Worm (Caenorhabditis elegans) whole organism, young adult: ENCODE data around the gene aqp-10.

Experiments used
- B0035.1 ChIP-seq: sonication (generic microtip); optimal IDR thresholded peaks from 2 replicates; lab custom pipeline; 2016; ENCODE audit warnings: missing genetic modification characterization, mild to moderate bottlenecking, missing compliant biosample characterization, missing genotype, missing genetic modification reagents
- B0336.3 ChIP-seq: fragments of 200-800 bp; sonication (Bioruptor generic); IDR thresholded peaks from 2 replicates; pipeline ENCODE4 v1.3.6; 2022; ENCODE audit warnings: missing genetic modification characterization, missing compliant biosample characterization
- C06A6.2 ChIP-seq: fragments of 200-800 bp; sonication (Bioruptor generic); conservative IDR thresholded peaks from 2 replicates; pipeline ENCODE4 v1.3.6; 2022; ENCODE audit warnings: missing genetic modification characterization, missing compliant biosample characterization
- F10E7.11 ChIP-seq: sonication (generic microtip); optimal IDR thresholded peaks from 2 replicates; lab custom pipeline; 2017; ENCODE audit warnings: mild to moderate bottlenecking, missing genetic modification characterization, moderate library complexity, missing compliant biosample characterization
- F22D6.2 ChIP-seq: sonication (generic microtip); optimal IDR thresholded peaks from 2 replicates; lab custom pipeline; 2016; ENCODE audit warnings: mild to moderate bottlenecking, missing genetic modification characterization, missing compliant biosample characterization
- F33H1.4 ChIP-seq: fragments of 200-800 bp; sonication (Bioruptor generic); IDR thresholded peaks from 2 replicates; pipeline ENCODE4 v1.3.6; 2022; ENCODE audit warnings: missing genetic modification reagents, missing genetic modification characterization, missing compliant biosample characterization
- F55B11.4 ChIP-seq: sonication (generic microtip); optimal IDR thresholded peaks from 2 replicates; lab custom pipeline; 2016; ENCODE audit warnings: missing compliant biosample characterization, missing genetic modification characterization, borderline replicate concordance; ENCODE audit not compliant: insufficient read depth
- T07F8.4 ChIP-seq: sonication (generic microtip); optimal IDR thresholded peaks from 2 replicates; lab custom pipeline; 2016; ENCODE audit warnings: mild to moderate bottlenecking, missing genetic modification characterization, moderate library complexity, missing compliant biosample characterization
- Y95B8A.8 ChIP-seq: fragments of 200-800 bp; sonication (Bioruptor generic); IDR thresholded peaks from 2 replicates; pipeline ENCODE4 v1.3.6; 2022; ENCODE audit warnings: missing genetic modification reagents, missing genetic modification characterization, missing compliant biosample characterization
- aptf-3 ChIP-seq: fragments of 200-800 bp; sonication (Bioruptor generic); IDR thresholded peaks from 2 replicates; pipeline ENCODE4 v1.3.6; 2022; ENCODE audit warnings: missing genetic modification characterization, missing compliant biosample characterization
- atf-7 ChIP-seq: sonication (generic microtip); optimal IDR thresholded peaks from 2 replicates; lab custom pipeline; 2017; ENCODE audit warnings: mild to moderate bottlenecking, missing genetic modification characterization, missing compliant biosample characterization
- attf-5 ChIP-seq: fragments of 200-800 bp; sonication (Bioruptor generic); optimal IDR thresholded peaks from 2 replicates; lab custom pipeline; 2018; ENCODE audit warnings: mild to moderate bottlenecking, missing genetic modification characterization, missing compliant biosample characterization
- chd-7 ChIP-seq: sonication (generic microtip); optimal IDR thresholded peaks from 2 replicates; lab custom pipeline; 2016; ENCODE audit warnings: mild to moderate bottlenecking, missing genetic modification characterization, moderate library complexity, missing compliant biosample characterization
- dpl-1 ChIP-seq: fragments of 150-350 bp; optimal IDR thresholded peaks from 2 replicates; lab custom pipeline; 2014; ENCODE audit warnings: missing biosample characterization, missing genetic modification reagents, missing genetic modification characterization
- ets-4 ChIP-seq: fragments of 200-800 bp; sonication (Bioruptor generic); optimal IDR thresholded peaks from 2 replicates; lab custom pipeline; 2018; ENCODE audit warnings: mild to moderate bottlenecking, missing genetic modification characterization, missing compliant biosample characterization
- fkh-3 ChIP-seq: sonication (generic microtip); optimal IDR thresholded peaks from 2 replicates; lab custom pipeline; 2016; ENCODE audit warnings: mild to moderate bottlenecking, missing genetic modification characterization, missing compliant biosample characterization
- him-1 ChIP-seq: sonication (generic microtip); optimal IDR thresholded peaks from 2 replicates; lab custom pipeline; 2016; ENCODE audit warnings: missing genotype, missing genetic modification reagents, missing genetic modification characterization, missing compliant biosample characterization
- hmg-1.2 ChIP-seq: fragments of 200-800 bp; sonication (Bioruptor generic); IDR thresholded peaks from 2 replicates; pipeline ENCODE4 v1.3.6; 2022; ENCODE audit warnings: missing genetic modification reagents, missing genetic modification characterization, missing compliant biosample characterization
- hmg-20 ChIP-seq: fragments of 200-800 bp; sonication (Bioruptor generic); IDR thresholded peaks from 2 replicates; pipeline ENCODE4 v1.3.6; 2022; ENCODE audit warnings: missing genetic modification reagents, missing genetic modification characterization, missing compliant biosample characterization
- hsf-1 ChIP-seq: fragments of 200-800 bp; sonication (Bioruptor generic); IDR thresholded peaks from 2 replicates; pipeline ENCODE4 v1.3.6; 2022; ENCODE audit warnings: missing genetic modification reagents, missing genetic modification characterization, missing compliant biosample characterization
- lag-1 ChIP-seq: fragments of 200-800 bp; sonication (Bioruptor generic); IDR thresholded peaks from 2 replicates; pipeline ENCODE4 v1.3.6; 2022; ENCODE audit warnings: missing genetic modification reagents, missing genetic modification characterization, missing compliant biosample characterization
- let-526 ChIP-seq: fragments of 200-800 bp; sonication (Bioruptor generic); IDR thresholded peaks from 2 replicates; pipeline ENCODE4 v1.3.6; 2022; ENCODE audit warnings: missing genetic modification reagents, missing genetic modification characterization, missing compliant biosample characterization
- let-607 ChIP-seq, 2 experiments: fragments of 200-800 bp in 1 of 2; sonication (Bioruptor generic) in 1 of 2; sonication (generic microtip) in 1 of 2; optimal IDR thresholded peaks; 2 replicates each; lab custom pipeline; 2016 to 2018; ENCODE audit warnings: mild to moderate bottlenecking in 2 of 2, missing compliant biosample characterization in 2 of 2, missing genetic modification characterization in 2 of 2, moderate library complexity in 2 of 2, missing genotype in 1 of 2
- lin-54 ChIP-seq: fragments of 200-800 bp; sonication (Bioruptor generic); optimal IDR thresholded peaks from 2 replicates; lab custom pipeline; 2018; ENCODE audit warnings: mild to moderate bottlenecking, missing genetic modification characterization, missing compliant biosample characterization
- lir-1 ChIP-seq: fragments of 200-800 bp; sonication (Bioruptor generic); conservative IDR thresholded peaks from 2 replicates; pipeline ENCODE4 v1.3.6; 2022; ENCODE audit warnings: missing genetic modification reagents, missing genetic modification characterization, missing compliant biosample characterization
- mxl-1 ChIP-seq: sonication (generic microtip); optimal IDR thresholded peaks from 2 replicates; lab custom pipeline; 2016; ENCODE audit warnings: missing genetic modification characterization, missing compliant biosample characterization
- nfya-1 ChIP-seq: sonication (generic microtip); optimal IDR thresholded peaks from 2 replicates; lab custom pipeline; 2017; ENCODE audit warnings: antibody characterized with exemption, missing compliant biosample characterization, missing genetic modification characterization, borderline replicate concordance; ENCODE audit not compliant: insufficient read depth
- nhr-27 ChIP-seq: fragments of 200-800 bp; sonication (Bioruptor generic); optimal IDR thresholded peaks from 2 replicates; lab custom pipeline; 2018; ENCODE audit warnings: mild to moderate bottlenecking, missing genetic modification characterization, moderate library complexity, missing compliant biosample characterization
- nhr-80 ChIP-seq: sonication (generic microtip); optimal IDR thresholded peaks from 2 replicates; lab custom pipeline; 2016; ENCODE audit warnings: missing genetic modification characterization, missing compliant biosample characterization
- pbrm-1 ChIP-seq: fragments of 200-800 bp; sonication (Bioruptor generic); IDR thresholded peaks from 2 replicates; pipeline ENCODE4 v1.3.6; 2022; ENCODE audit warnings: missing genetic modification reagents, missing genetic modification characterization, missing compliant biosample characterization
- sea-2 ChIP-seq: fragments of 200-800 bp; sonication (Bioruptor generic); IDR thresholded peaks from 2 replicates; pipeline ENCODE4 v1.3.6; 2022; ENCODE audit warnings: missing genetic modification characterization, missing compliant biosample characterization
- snpc-1.1 ChIP-seq: sonication (generic microtip); optimal IDR thresholded peaks from 2 replicates; lab custom pipeline; 2017; ENCODE audit warnings: missing genetic modification characterization, mild to moderate bottlenecking, missing compliant biosample characterization, antibody characterized with exemption, moderate library complexity, missing genotype, missing genetic modification reagents; ENCODE audit not compliant: insufficient read depth
- snpc-3.4 ChIP-seq: sonication (generic microtip); optimal IDR thresholded peaks from 2 replicates; lab custom pipeline; 2017; ENCODE audit warnings: missing genetic modification characterization, mild to moderate bottlenecking, missing compliant biosample characterization, antibody characterized with exemption, moderate library complexity, missing genotype, missing genetic modification reagents
- sptf-2 ChIP-seq: fragments of 200-800 bp; sonication (Bioruptor generic); optimal IDR thresholded peaks from 2 replicates; lab custom pipeline; 2018; ENCODE audit warnings: mild to moderate bottlenecking, missing genetic modification characterization, missing compliant biosample characterization
- tlf-1 ChIP-seq: fragments of 200-800 bp; sonication (Bioruptor generic); optimal IDR thresholded peaks from 2 replicates; lab custom pipeline; 2018; ENCODE audit warnings: mild to moderate bottlenecking, missing genetic modification characterization, missing compliant biosample characterization
- ztf-25 ChIP-seq: fragments of 200-800 bp; sonication (Bioruptor generic); IDR thresholded peaks from 2 replicates; pipeline ENCODE4 v1.3.6; 2022; ENCODE audit warnings: missing genetic modification reagents, missing genetic modification characterization, missing compliant biosample characterization
- ztf-6 ChIP-seq: fragments of 200-800 bp; sonication (Bioruptor generic); IDR thresholded peaks from 2 replicates; pipeline ENCODE4 v1.3.6; 2022; ENCODE audit warnings: missing genetic modification reagents, missing genetic modification characterization, missing compliant biosample characterization

aqp-10 gene

ce11 chrII:9738820-9739219, 30.8 kb downstream of the aqp-10 start (continued):
- TF ChIP-seq dpl-1 (GFP tag; lab: Kevin White, UChicago) (no peak), hmg-1.2 (GFP tag; lab: Robert Waterston, UW) (peak; percentile 35; the same call in 1 of the 2 replicates), ztf-25 (GFP tag; lab: Robert Waterston, UW) (peak; percentile 43; the same call in 1 of the 2 replicates), sptf-2 (GFP tag; lab: Kevin White, UChicago) (no peak), hmg-20 (GFP tag; lab: Robert Waterston, UW) (no peak), lag-1 (GFP tag; lab: Robert Waterston, UW) (no peak), atf-7 (tag; lab: Kevin White, UChicago) (peak; percentile 23), pbrm-1 (GFP tag; lab: Robert Waterston, UW) (peak; percentile 30; the same call in 1 of the 2 replicates), chd-7 (peak; percentile 67), hsf-1 (GFP tag; lab: Robert Waterston, UW) (no peak), tlf-1 (GFP tag; lab: Kevin White, UChicago) (peak; percentile 70), nhr-80 (peak; percentile 92), B0336.3 (GFP tag; lab: Robert Waterston, UW) (peak; percentile 76; the same call in 1 of the 2 replicates), fkh-3 (no peak), ets-4 (GFP tag; lab: Kevin White, UChicago) (peak; percentile 42), nhr-27 (tag; lab: Kevin White, UChicago) (no peak), F55B11.4 (tag; lab: Kevin White, UChicago) (no peak), snpc-1.1 (tag; lab: Kevin White, UChicago) (no peak), lir-1 (GFP tag; lab: Robert Waterston, UW) (0 out of 2 replicates have a peak, but pooled peaks have one; percentile 21), F33H1.4 (peak; percentile 29; the same call in 1 of the 2 replicates), mxl-1 (tag; lab: Kevin White, UChicago) (no peak), Y95B8A.8 (GFP tag; lab: Robert Waterston, UW) (0 out of 2 replicates have a peak, but pooled peaks have one; percentile 34), let-526 (GFP tag; lab: Robert Waterston, UW) (no peak), let-607 (tag; optimal IDR thresholded peaks at IDR 0.05; lab: Kevin White, UChicago) (peak; percentile 85 to 91), C06A6.2 (GFP tag; lab: Robert Waterston, UW) (no peak), nfya-1 (tag; lab: Kevin White, UChicago) (no peak), F22D6.2 (tag; lab: Kevin White, UChicago) (no peak), lin-54 (GFP tag; lab: Kevin White, UChicago) (no peak), snpc-3.4 (tag; lab: Kevin White, UChicago) (peak; percentile 16), F10E7.11 (tag; lab: Kevin White, UChicago) (no peak), attf-5 (GFP tag; lab: Kevin White, UChicago) (peak; percentile 70), aptf-3 (GFP tag; lab: Robert Waterston, UW) (0 out of 2 replicates have a peak, but pooled peaks have one; percentile 42), B0035.1 (tag; lab: Kevin White, UChicago) (no peak), sea-2 (GFP tag; lab: Robert Waterston, UW) (no peak), T07F8.4 (no peak), him-1 (tag; lab: Kevin White, UChicago) (no peak)

DNA sequence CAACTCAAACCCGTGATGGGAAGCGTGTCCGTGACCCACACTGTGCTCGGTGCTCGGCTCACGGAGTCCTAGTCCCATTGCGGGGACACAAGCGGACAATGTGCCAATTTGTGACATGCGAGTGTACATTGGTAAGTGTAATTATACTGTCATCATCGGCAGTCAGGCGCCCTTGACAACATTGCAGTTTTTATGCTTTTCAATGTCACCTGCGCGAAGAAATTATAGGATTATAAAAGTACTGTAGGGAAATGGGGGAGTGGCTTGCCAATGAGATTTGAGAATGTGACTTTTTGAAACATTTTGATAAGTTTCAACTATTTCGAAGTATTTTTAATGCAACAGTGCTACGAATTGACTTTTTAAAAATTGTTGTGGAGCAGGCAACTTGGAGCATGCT, 33.9 kb downstream of the aqp-10 start:
- TF ChIP-seq ztf-6, result no peak
